Fruit fly (Drosophila melanogaster): ENCODE measurements around the gene JMJD5.
A peak's percentile ranks its signal among the peaks of the same experiment; 100 is the strongest.

JMJD5 gene

DNA sequence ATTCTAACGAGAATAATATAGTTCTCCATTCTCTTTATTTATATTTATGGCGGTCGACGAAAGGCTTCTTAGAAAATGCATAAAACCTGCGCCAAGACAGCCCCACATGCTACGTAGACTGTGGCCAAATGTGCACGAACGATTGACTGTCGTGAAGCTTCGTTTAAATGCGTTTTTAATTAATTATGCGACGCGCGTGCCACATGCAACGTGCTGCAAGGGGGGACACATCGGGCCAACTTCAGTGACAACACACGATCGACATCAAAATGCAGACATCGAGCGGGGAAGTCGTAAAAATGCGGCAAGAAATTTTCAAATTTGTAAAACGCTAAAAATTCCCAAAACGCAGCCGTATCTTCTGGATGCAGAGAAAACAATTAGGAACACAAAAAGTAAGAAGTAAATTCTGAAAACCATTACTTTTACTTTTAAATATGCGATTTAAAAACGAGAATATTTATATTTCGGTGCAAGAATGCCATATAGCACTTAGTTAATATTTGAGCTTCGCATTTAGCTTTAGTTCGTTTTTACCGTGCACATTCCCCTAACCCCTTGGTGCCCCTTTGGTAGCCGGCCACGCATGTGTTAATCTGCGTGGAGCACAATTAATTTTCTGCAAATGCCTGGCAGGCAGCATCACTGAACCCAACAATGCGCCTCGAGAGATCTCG lies 41.2 kb downstream of the JMJD5 start:
- peak; percentile 53 for TF ChIP-seq dmrt93B (GFP tag; optimal IDR thresholded peaks at IDR 0.05)
- TF ChIP-seq rgr (GFP tag; optimal IDR thresholded peaks at IDR 0.05), result peak; percentile 62
- no peak for TF ChIP-seq Hr83 (GFP tag; optimal IDR thresholded peaks at IDR 0.05; ENCODE audit: poor library complexity, severe bottlenecking)
- TF ChIP-seq sage (GFP tag; optimal IDR thresholded peaks at IDR 0.05), result peak; percentile 23
- peak; percentile 66 for TF ChIP-seq OdsH (GFP tag; optimal IDR thresholded peaks at IDR 0.05)
- no peak for TF ChIP-seq Jra (GFP tag; optimal IDR thresholded peaks at IDR 0.05)
- TF ChIP-seq br (GFP tag; optimal IDR thresholded peaks at IDR 0.05), result peak; percentile 64
- TF ChIP-seq h (GFP tag; optimal IDR thresholded peaks at IDR 0.05), result peak; percentile 78
- TF ChIP-seq N (GFP tag; optimal IDR thresholded peaks at IDR 0.05), result no peak
- peak in 1 of 2 experiments; percentile 68 for TF ChIP-seq foxo (GFP tag; optimal IDR thresholded peaks at IDR 0.05)
- no peak for TF ChIP-seq Mio (GFP tag; optimal IDR thresholded peaks at IDR 0.05)
- no peak for TF ChIP-seq GATAd (GFP tag; optimal IDR thresholded peaks at IDR 0.05)
- no peak for TF ChIP-seq usp (GFP tag; optimal IDR thresholded peaks at IDR 0.05)
- no peak for TF ChIP-seq Dif (GFP tag; optimal IDR thresholded peaks at IDR 0.05; ENCODE audit: partially characterized antibody)
- no peak for TF ChIP-seq Myc (optimal IDR thresholded peaks at IDR 0.05)
- peak; percentile 76 for TF ChIP-seq fru (GFP tag; optimal IDR thresholded peaks at IDR 0.05)
- TF ChIP-seq pan (optimal IDR thresholded peaks at IDR 0.05), result no peak
- TF ChIP-seq CG9705 (GFP tag; optimal IDR thresholded peaks at IDR 0.05), result no peak
- TF ChIP-seq dl (GFP tag; optimal IDR thresholded peaks at IDR 0.05; ENCODE audit: insufficient read depth in 1 of 2, partially characterized antibody in 2 of 2), result no peak
- TF ChIP-seq dsf (GFP tag; optimal IDR thresholded peaks at IDR 0.05; ENCODE audit: borderline replicate concordance), result no peak
- TF ChIP-seq woc (GFP tag; optimal IDR thresholded peaks at IDR 0.05), result peak; percentile 65
- peak; percentile 62 for TF ChIP-seq Sp1 (GFP tag; optimal IDR thresholded peaks at IDR 0.05)
- TF ChIP-seq Hr78 (GFP tag; optimal IDR thresholded peaks at IDR 0.05), result no peak
- TF ChIP-seq lola (GFP tag; optimal IDR thresholded peaks at IDR 0.05), result no peak
- no peak for TF ChIP-seq jim (GFP tag; optimal IDR thresholded peaks at IDR 0.05)
- peak; percentile 11 for TF ChIP-seq Vsx2 (GFP tag; optimal IDR thresholded peaks at IDR 0.05; ENCODE audit: partially characterized antibody)
- no peak for TF ChIP-seq Abd-B (GFP tag; optimal IDR thresholded peaks at IDR 0.05)
- no peak for TF ChIP-seq tai (GFP tag; optimal IDR thresholded peaks at IDR 0.05)
- peak; percentile 71 for TF ChIP-seq HLH106 (tag; optimal IDR thresholded peaks at IDR 0.05)
- TF ChIP-seq CG32264 (GFP tag; optimal IDR thresholded peaks at IDR 0.05), result no peak
- TF ChIP-seq brk (GFP tag; optimal IDR thresholded peaks at IDR 0.05), result no peak
- peak; percentile 52 for TF ChIP-seq psq (GFP tag; optimal IDR thresholded peaks at IDR 0.05)
- TF ChIP-seq ey (GFP tag; optimal IDR thresholded peaks at IDR 0.05), result peak; percentile 77
- no peak for TF ChIP-seq sv (GFP tag; optimal IDR thresholded peaks at IDR 0.05)
- peak; percentile 70 for TF ChIP-seq Hnf4 (GFP tag; optimal IDR thresholded peaks at IDR 0.05)
- no peak for TF ChIP-seq Rel (GFP tag; optimal IDR thresholded peaks at IDR 0.05)
- peak; percentile 1 for TF ChIP-seq Rel (tag; optimal IDR thresholded peaks at IDR 0.05)
- no peak for TF ChIP-seq CrebA (GFP tag; optimal IDR thresholded peaks at IDR 0.05; ENCODE audit: borderline replicate concordance)
- no peak for TF ChIP-seq Dfd (GFP tag; optimal IDR thresholded peaks at IDR 0.05)

DNA sequence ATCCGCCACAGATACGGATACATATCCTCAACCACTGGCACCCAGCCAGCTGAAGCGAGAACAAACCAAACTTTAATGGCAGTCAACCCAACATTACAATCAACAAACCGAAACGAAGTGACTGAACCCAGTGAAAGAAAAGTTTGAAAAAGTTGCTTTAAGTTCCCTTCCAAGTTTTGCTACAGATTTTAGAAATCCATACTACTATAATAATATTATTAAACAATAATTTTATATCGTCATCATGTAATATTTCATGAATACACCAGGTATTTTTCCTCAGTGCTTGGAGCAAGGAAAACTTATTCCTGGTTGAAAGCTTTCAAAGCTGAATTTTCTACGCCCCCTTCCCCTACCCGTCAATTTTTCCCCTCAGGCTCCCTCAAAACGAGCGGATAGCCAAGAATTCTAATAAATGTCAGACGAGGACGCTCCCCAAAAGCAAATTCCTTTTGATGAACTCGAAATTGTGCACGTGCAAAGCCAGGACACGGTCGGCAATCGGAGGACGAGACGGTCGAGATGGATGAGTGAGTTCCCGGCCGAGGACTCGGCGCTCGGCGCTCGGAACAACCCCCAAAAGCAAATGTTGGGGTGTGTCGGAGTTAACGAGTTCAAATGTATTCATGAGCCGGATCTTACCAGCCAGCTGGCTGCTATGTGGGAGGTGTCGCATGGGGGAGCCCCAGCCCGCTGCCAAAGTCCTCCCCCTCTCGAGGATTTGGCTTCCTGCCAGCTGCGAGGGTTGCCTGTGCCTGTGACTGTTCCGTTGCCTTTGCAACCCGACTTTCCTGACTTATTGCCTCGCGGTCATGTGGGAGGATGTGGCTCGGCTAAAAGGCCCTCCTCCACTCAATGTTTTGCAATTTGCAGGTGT lies 44.0 kb downstream of the JMJD5 start:
- TF ChIP-seq br (GFP tag; optimal IDR thresholded peaks at IDR 0.05) (no peak), Hr78 (GFP tag; optimal IDR thresholded peaks at IDR 0.05) (no peak), psq (GFP tag; optimal IDR thresholded peaks at IDR 0.05) (no peak), Dfd (GFP tag; optimal IDR thresholded peaks at IDR 0.05) (no peak), Rel (GFP tag; optimal IDR thresholded peaks at IDR 0.05) (no peak), Rel (tag; optimal IDR thresholded peaks at IDR 0.05) (no peak), Sp1 (GFP tag; optimal IDR thresholded peaks at IDR 0.05) (no peak), jim (GFP tag; optimal IDR thresholded peaks at IDR 0.05) (no peak), Jra (GFP tag; optimal IDR thresholded peaks at IDR 0.05) (no peak), dmrt93B (GFP tag; optimal IDR thresholded peaks at IDR 0.05) (no peak), h (GFP tag; optimal IDR thresholded peaks at IDR 0.05) (peak; percentile 26), foxo (GFP tag; optimal IDR thresholded peaks at IDR 0.05) (peak in 1 of 2 experiments; percentile 20), dl (GFP tag; optimal IDR thresholded peaks at IDR 0.05; ENCODE audit: insufficient read depth in 1 of 2, partially characterized antibody in 2 of 2) (no peak), sage (GFP tag; optimal IDR thresholded peaks at IDR 0.05) (peak; percentile 1), usp (GFP tag; optimal IDR thresholded peaks at IDR 0.05) (no peak), CG9705 (GFP tag; optimal IDR thresholded peaks at IDR 0.05) (no peak), N (GFP tag; optimal IDR thresholded peaks at IDR 0.05) (no peak), sv (GFP tag; optimal IDR thresholded peaks at IDR 0.05) (no peak), Abd-B (GFP tag; optimal IDR thresholded peaks at IDR 0.05) (no peak), fru (GFP tag; optimal IDR thresholded peaks at IDR 0.05) (peak; percentile 31), OdsH (GFP tag; optimal IDR thresholded peaks at IDR 0.05) (no peak), brk (GFP tag; optimal IDR thresholded peaks at IDR 0.05) (no peak), Hnf4 (GFP tag; optimal IDR thresholded peaks at IDR 0.05) (no peak), dsf (GFP tag; optimal IDR thresholded peaks at IDR 0.05; ENCODE audit: borderline replicate concordance) (no peak), pan (optimal IDR thresholded peaks at IDR 0.05) (no peak), HLH106 (tag; optimal IDR thresholded peaks at IDR 0.05) (peak; percentile 24), tai (GFP tag; optimal IDR thresholded peaks at IDR 0.05) (no peak), lola (GFP tag; optimal IDR thresholded peaks at IDR 0.05) (no peak), GATAd (GFP tag; optimal IDR thresholded peaks at IDR 0.05) (no peak), Vsx2 (GFP tag; optimal IDR thresholded peaks at IDR 0.05; ENCODE audit: partially characterized antibody) (no peak), Mio (GFP tag; optimal IDR thresholded peaks at IDR 0.05) (no peak), ey (GFP tag; optimal IDR thresholded peaks at IDR 0.05) (no peak), Dif (GFP tag; optimal IDR thresholded peaks at IDR 0.05; ENCODE audit: partially characterized antibody) (no peak)

Measured in whole organism, wandering third instar larva.